Worm (Caenorhabditis elegans): Measurements from ENCODE around the gene ZK1320.2.

ce11 chrII:9646928-9647838, 11.6 kb downstream of the ZK1320.2 start, which contains the start of gene sqv-8:
- TF ChIP-seq ama-1 (optimal IDR thresholded peaks at IDR 0.05), result no peak
- TF ChIP-seq ceh-31 (tag; optimal IDR thresholded peaks at IDR 0.05), result no peak
- TF ChIP-seq F13H6.1 (tag; optimal IDR thresholded peaks at IDR 0.05), result no peak
- no peak for TF ChIP-seq pros-1 (tag; optimal IDR thresholded peaks at IDR 0.05)
- no peak for TF ChIP-seq lin-11 (tag; optimal IDR thresholded peaks at IDR 0.05)
- no peak for TF ChIP-seq fax-1 (tag; optimal IDR thresholded peaks at IDR 0.05)
- no peak for TF ChIP-seq ets-4 (tag; optimal IDR thresholded peaks at IDR 0.05)
- TF ChIP-seq unc-86 (tag; optimal IDR thresholded peaks at IDR 0.05), result no peak
- no peak for TF ChIP-seq gmeb-2 (tag; optimal IDR thresholded peaks at IDR 0.05)
- TF ChIP-seq pqm-1 (tag; optimal IDR thresholded peaks at IDR 0.05), result no peak
- no peak for TF ChIP-seq ceh-30 (tag; optimal IDR thresholded peaks at IDR 0.05)
